Fruit fly (Drosophila melanogaster) whole organism, embryonic: ENCODE results near the gene Eip93F.

ENCODE experiments used
- Abd-B ChIP-seq: fragments of 200-800 bp; sonication (Bioruptor generic); optimal IDR thresholded peaks from 2 replicates; lab custom pipeline; 2018; ENCODE audit warnings: missing biosample characterization, mild to moderate bottlenecking, missing genetic modification characterization, moderate library complexity
- Ada2b ChIP-seq: fragments of 200-800 bp; sonication (Bioruptor generic); IDR thresholded peaks from 2 replicates; pipeline ENCODE4 v1.3.6; 2022; ENCODE audit warnings: missing biosample characterization, missing genetic modification characterization
- B-H1 ChIP-seq: fragments of 200-800 bp; sonication (Bioruptor generic); IDR thresholded peaks from 3 replicates; pipeline ENCODE4 v1.3.6; 2022; ENCODE audit warnings: missing biosample characterization, missing genetic modification characterization
- Bteb2 ChIP-seq: fragments of 200-800 bp; sonication (Bioruptor generic); optimal IDR thresholded peaks from 2 replicates; lab custom pipeline; 2016; ENCODE audit warnings: missing biosample characterization, missing genetic modification characterization
- CG1024 ChIP-seq: fragments of 200-800 bp; sonication (Bioruptor generic); IDR thresholded peaks from 2 replicates; pipeline ENCODE4 v1.3.6; 2022; ENCODE audit warnings: missing biosample characterization, missing genetic modification characterization
- CG10979 ChIP-seq: fragments of 200-800 bp; sonication (Bioruptor generic); optimal IDR thresholded peaks from 2 replicates; lab custom pipeline; 2018; ENCODE audit warnings: missing biosample characterization, mild to moderate bottlenecking, missing genetic modification characterization, moderate library complexity
- CG11093 ChIP-seq: fragments of 200-800 bp; sonication (Bioruptor generic); IDR thresholded peaks from 3 replicates; pipeline ENCODE4 v1.3.6; 2022; ENCODE audit warnings: missing biosample characterization, missing genetic modification characterization
- CG14710 ChIP-seq: fragments of 200-800 bp; sonication (Bioruptor generic); optimal IDR thresholded peaks from 3 replicates; lab custom pipeline; 2019; ENCODE audit warnings: missing biosample characterization, mild to moderate bottlenecking, missing genetic modification characterization, moderate library complexity
- CG15514 ChIP-seq: fragments of 200-800 bp; sonication (Bioruptor generic); optimal IDR thresholded peaks from 3 replicates; lab custom pipeline; 2017; ENCODE audit warnings: missing biosample characterization, missing genetic modification characterization, mild to moderate bottlenecking, moderate library complexity, missing genetic modification reagents
- CG1603 ChIP-seq: fragments of 200-800 bp; sonication (Bioruptor generic); optimal IDR thresholded peaks from 2 replicates; lab custom pipeline; 2019; ENCODE audit warnings: missing biosample characterization, mild to moderate bottlenecking, missing genetic modification characterization, moderate library complexity
- CG16813 ChIP-seq: fragments of 200-800 bp; sonication (Bioruptor generic); IDR thresholded peaks from 3 replicates; pipeline ENCODE4 v1.3.6; 2022; ENCODE audit warnings: missing biosample characterization, missing genetic modification characterization; ENCODE audit not compliant: partially characterized antibody
- CG18011 ChIP-seq: fragments of 200-800 bp; sonication (Bioruptor generic); optimal IDR thresholded peaks from 2 replicates; lab custom pipeline; 2017; ENCODE audit warnings: missing biosample characterization, missing genetic modification characterization, mild to moderate bottlenecking, moderate library complexity, missing genotype
- CG18262 ChIP-seq: fragments of 200-800 bp; optimal IDR thresholded peaks from 3 replicates; lab custom pipeline; 2019; ENCODE audit warnings: missing biosample characterization, mild to moderate bottlenecking, missing genetic modification characterization, moderate library complexity
- CG2116 ChIP-seq: fragments of 200-800 bp; sonication (Bioruptor generic); optimal IDR thresholded peaks from 3 replicates; lab custom pipeline; 2018; ENCODE audit warnings: missing biosample characterization, mild to moderate bottlenecking, missing genetic modification characterization
- CG2129 ChIP-seq: fragments of 200-800 bp; sonication (Bioruptor generic); IDR thresholded peaks from 2 replicates; pipeline ENCODE4 v1.3.6; 2022; ENCODE audit warnings: missing biosample characterization, missing genetic modification characterization; ENCODE audit not compliant: partially characterized antibody
- CG2199 ChIP-seq: fragments of 200-800 bp; sonication (Bioruptor generic); IDR thresholded peaks from 3 replicates; pipeline ENCODE4 v1.3.6; 2022; ENCODE audit warnings: missing biosample characterization, missing genetic modification characterization
- CG2712 ChIP-seq: fragments of 200-800 bp; optimal IDR thresholded peaks from 3 replicates; lab custom pipeline; 2019; ENCODE audit warnings: missing biosample characterization, mild to moderate bottlenecking, missing genetic modification characterization, moderate library complexity
- CG3838 ChIP-seq: fragments of 200-800 bp; sonication (Bioruptor generic); optimal IDR thresholded peaks from 3 replicates; lab custom pipeline; 2016; ENCODE audit warnings: missing biosample characterization, missing genetic modification characterization
- CG5245 ChIP-seq: fragments of 200-800 bp; sonication (Bioruptor generic); optimal IDR thresholded peaks from 3 replicates; lab custom pipeline; 2016; ENCODE audit warnings: missing biosample characterization, missing genetic modification characterization
- CG6689 ChIP-seq: fragments of 200-800 bp; sonication (Bioruptor generic); IDR thresholded peaks from 2 replicates; pipeline ENCODE4 v1.3.6; 2022; ENCODE audit warnings: missing biosample characterization, missing genetic modification characterization
- CG8359 ChIP-seq: fragments of 200-800 bp; sonication (Bioruptor generic); optimal IDR thresholded peaks from 2 replicates; lab custom pipeline; 2017; ENCODE audit warnings: missing biosample characterization, mild to moderate bottlenecking, missing genetic modification characterization, borderline replicate concordance
- CG8924 ChIP-seq: fragments of 200-800 bp; optimal IDR thresholded peaks from 3 replicates; lab custom pipeline; 2019; ENCODE audit warnings: missing biosample characterization, mild to moderate bottlenecking, missing genetic modification characterization, moderate library complexity
- CG9727 ChIP-seq: fragments of 200-800 bp; sonication (Bioruptor generic); optimal IDR thresholded peaks from 3 replicates; lab custom pipeline; 2017; ENCODE audit warnings: missing biosample characterization, mild to moderate bottlenecking, missing genetic modification characterization
- CHES-1-like ChIP-seq: fragments of 200-800 bp; sonication (Bioruptor generic); optimal IDR thresholded peaks from 2 replicates; lab custom pipeline; 2016; ENCODE audit warnings: missing biosample characterization, missing genetic modification characterization
- Camta ChIP-seq: fragments of 200-800 bp; sonication (Bioruptor generic); optimal IDR thresholded peaks from 2 replicates; lab custom pipeline; 2016; ENCODE audit warnings: missing biosample characterization, missing genetic modification characterization
- Drgx ChIP-seq: fragments of 200-800 bp; sonication (Bioruptor generic); IDR thresholded peaks from 2 replicates; pipeline ENCODE4 v1.3.6; 2022; ENCODE audit warnings: missing biosample characterization, missing genetic modification characterization
- Fer2 ChIP-seq: fragments of 200-800 bp; sonication (Bioruptor generic); optimal IDR thresholded peaks from 2 replicates; lab custom pipeline; 2018; ENCODE audit warnings: missing biosample characterization, mild to moderate bottlenecking, missing genetic modification characterization, moderate library complexity
- GATAe ChIP-seq: fragments of 200-800 bp; sonication (Bioruptor generic); conservative IDR thresholded peaks from 2 replicates; pipeline ENCODE4 v1.3.6; 2022; ENCODE audit warnings: missing biosample characterization, missing genetic modification characterization
- Hey ChIP-seq: fragments of 200-800 bp; sonication (Bioruptor generic); optimal IDR thresholded peaks from 3 replicates; lab custom pipeline; 2018; ENCODE audit warnings: missing biosample characterization, mild to moderate bottlenecking, missing genetic modification characterization
- Med ChIP-seq: fragments of 200-800 bp; sonication (Bioruptor generic); peaks from one replicate; lab custom pipeline; 2016; ENCODE audit warnings: missing biosample characterization, missing genetic modification characterization, mild to moderate bottlenecking, inconsistent platforms, moderate library complexity
- Mrtf ChIP-seq: fragments of 200-800 bp; sonication (Bioruptor generic); IDR thresholded peaks from 3 replicates; pipeline ENCODE4 v1.3.6; 2022; ENCODE audit warnings: missing biosample characterization, missing genetic modification characterization
- Nf-YA ChIP-seq: fragments of 200-800 bp; sonication (Bioruptor generic); IDR thresholded peaks from 2 replicates; pipeline ENCODE4 v1.3.6; 2022; ENCODE audit warnings: missing biosample characterization, missing genetic modification characterization
- Pdp1 ChIP-seq, 2 experiments: fragments of 200-800 bp; sonication (Bioruptor generic); optimal IDR thresholded peaks; 3 replicates each; lab custom pipeline; 2016; ENCODE audit warnings: missing biosample characterization in 2 of 2, missing genetic modification characterization in 2 of 2, mild to moderate bottlenecking in 1 of 2, moderate library complexity in 1 of 2
- Side ChIP-seq: fragments of 200-800 bp; sonication (Bioruptor generic); optimal IDR thresholded peaks from 2 replicates; lab custom pipeline; 2016; ENCODE audit warnings: missing biosample characterization, missing genetic modification characterization
- az2 ChIP-seq: fragments of 200-800 bp; sonication (Bioruptor generic); optimal IDR thresholded peaks from 3 replicates; lab custom pipeline; 2016; ENCODE audit warnings: missing biosample characterization, missing genetic modification characterization
- bowl ChIP-seq: fragments of 200-800 bp; sonication (Bioruptor generic); IDR thresholded peaks from 2 replicates; pipeline ENCODE4 v1.3.6; 2022; ENCODE audit warnings: missing biosample characterization, missing genetic modification characterization
- chif ChIP-seq, 2 experiments: fragments of 200-800 bp; sonication (Bioruptor generic); optimal IDR thresholded peaks; 3 replicates each; lab custom pipeline; 2016; ENCODE audit warnings: missing biosample characterization in 2 of 2, missing genetic modification characterization in 2 of 2
- cwo ChIP-seq: fragments of 200-800 bp; sonication (Bioruptor generic); optimal IDR thresholded peaks from 3 replicates; lab custom pipeline; 2017; ENCODE audit warnings: missing biosample characterization, missing genetic modification characterization, mild to moderate bottlenecking, moderate library complexity, missing genetic modification reagents
- fd64A ChIP-seq: fragments of 200-800 bp; sonication (Bioruptor generic); optimal IDR thresholded peaks from 3 replicates; lab custom pipeline; 2018; ENCODE audit warnings: missing biosample characterization, mild to moderate bottlenecking, missing genetic modification characterization
- gsb-n ChIP-seq: fragments of 200-800 bp; sonication (Bioruptor generic); optimal IDR thresholded peaks from 3 replicates; lab custom pipeline; 2018; ENCODE audit warnings: missing biosample characterization, mild to moderate bottlenecking, missing genetic modification characterization
- hkb ChIP-seq, 2 experiments: fragments of 200-800 bp in 1 of 2; fragments of >200 bp in 1 of 2; sonication (Bioruptor generic) in 1 of 2; IDR thresholded peaks in 1 of 2; optimal IDR thresholded peaks in 1 of 2; 2 replicates each; pipeline versions ENCODE4 v1.3.6 to Lab custom; 2017 to 2022; ENCODE audit warnings: missing biosample characterization in 1 of 2, missing genetic modification characterization in 1 of 2
- lab ChIP-seq: fragments of 200-800 bp; sonication (Bioruptor generic); optimal IDR thresholded peaks from 3 replicates; lab custom pipeline; 2017; ENCODE audit warnings: missing biosample characterization, missing genetic modification characterization, mild to moderate bottlenecking, moderate library complexity, missing genetic modification reagents
- lilli ChIP-seq: fragments of 200-800 bp; sonication (Bioruptor generic); optimal IDR thresholded peaks from 3 replicates; lab custom pipeline; 2016; ENCODE audit warnings: missing biosample characterization, missing genetic modification characterization
- lmd ChIP-seq: fragments of 200-800 bp; sonication (Bioruptor generic); IDR thresholded peaks from 2 replicates; pipeline ENCODE4 v1.3.6; 2022; ENCODE audit warnings: missing biosample characterization, missing genetic modification characterization
- nmo ChIP-seq: fragments of 200-800 bp; sonication (Bioruptor generic); optimal IDR thresholded peaks from 2 replicates; lab custom pipeline; 2018; ENCODE audit warnings: missing biosample characterization, mild to moderate bottlenecking, missing genetic modification characterization, moderate library complexity
- pnt ChIP-seq: fragments of 200-800 bp; sonication (Bioruptor generic); optimal IDR thresholded peaks from 3 replicates; lab custom pipeline; 2016; ENCODE audit warnings: missing biosample characterization, missing genetic modification characterization
- sna ChIP-seq: fragments of 200-800 bp; sonication (Bioruptor generic); IDR thresholded peaks from 2 replicates; pipeline ENCODE4 v1.3.6; 2022; ENCODE audit warnings: missing biosample characterization, missing genetic modification characterization; ENCODE audit not compliant: partially characterized antibody
- vvl ChIP-seq: fragments of 200-800 bp; sonication (Bioruptor generic); IDR thresholded peaks from 2 replicates; pipeline ENCODE4 v1.3.6; 2022; ENCODE audit warnings: missing biosample characterization, missing genetic modification characterization
- wek ChIP-seq: fragments of 200-800 bp; sonication (Bioruptor generic); optimal IDR thresholded peaks from 3 replicates; lab custom pipeline; 2018; ENCODE audit warnings: missing biosample characterization, mild to moderate bottlenecking, missing genetic modification characterization, moderate library complexity

The Eip93F gene

DNA sequence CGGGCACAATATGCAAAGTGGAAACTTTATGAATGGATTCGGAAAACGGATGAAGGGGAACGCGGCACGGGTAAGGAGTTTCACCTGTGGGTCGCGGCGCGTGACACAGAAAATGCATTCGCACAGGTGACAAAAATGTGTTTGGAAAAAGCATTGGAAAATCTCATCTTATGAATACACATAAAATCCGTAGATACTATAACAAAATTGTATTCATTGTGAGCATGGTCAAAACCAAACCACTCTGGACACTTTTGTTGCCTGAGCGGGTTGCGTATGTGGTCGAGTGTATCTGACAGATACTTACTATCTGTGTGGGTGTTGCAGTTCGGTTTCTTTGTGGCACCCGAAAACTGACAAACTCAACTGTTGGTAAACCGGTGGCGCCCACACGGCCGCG is 90.6 kb downstream of the Eip93F start (continued):
- TF ChIP-seq CG10979 (tag; lab: Kevin White, UChicago) (peak; percentile 58), az2 (GFP tag; lab: Kevin White, UChicago) (peak; percentile 71), lmd (GFP tag; lab: Robert Waterston, UW) (peak; percentile 57), Med (peak; percentile 79), Side (no peak), Camta (GFP tag; lab: Kevin White, UChicago) (peak; percentile 2), fd64A (GFP tag; lab: Kevin White, UChicago) (peak; percentile 5), GATAe (GFP tag; lab: Robert Waterston, UW) (no peak), CG16813 (GFP tag; lab: Robert Waterston, UW) (no peak), CG2712 (tag; lab: Kevin White, UChicago) (peak; percentile 63), Mrtf (0 out of 3 replicates have a peak, but pooled peaks have one; percentile 45), Drgx (peak; percentile 93), Fer2 (tag; lab: Kevin White, UChicago) (no peak), CG5245 (GFP tag; lab: Kevin White, UChicago) (peak; percentile 15), CG18011 (GFP tag; lab: Kevin White, UChicago) (no peak), pnt (GFP tag; lab: Kevin White, UChicago) (no peak), gsb-n (no peak), lab (GFP tag; lab: Kevin White, UChicago) (no peak), CG3838 (GFP tag; lab: Kevin White, UChicago) (no peak), vvl (GFP tag; lab: Robert Waterston, UW) (peak; percentile 89), lilli (GFP tag; lab: Kevin White, UChicago) (peak; percentile 36), sna (GFP tag; lab: Robert Waterston, UW) (peak; percentile 17; the same call in 1 of the 2 replicates), B-H1 (GFP tag; lab: Robert Waterston, UW) (peak; percentile 42; the same call in 1 of the 3 replicates), CG18262 (tag; lab: Kevin White, UChicago) (peak; percentile 55), CG6689 (GFP tag; lab: Robert Waterston, UW) (peak; percentile 62), CG15514 (GFP tag; lab: Kevin White, UChicago) (no peak), wek (GFP tag; lab: Kevin White, UChicago) (no peak), Abd-B (peak; percentile 9), CG8359 (GFP tag; lab: Kevin White, UChicago) (no peak), hkb (optimal IDR thresholded peaks at IDR 0.05; lab: Kevin White, UChicago) (no peak), hkb (GFP tag; IDR thresholded peaks at IDR 0.05; lab: Robert Waterston, UW) (peak; percentile 83), CG14710 (tag; lab: Kevin White, UChicago) (peak; percentile 18), Ada2b (peak; percentile 66), CG8924 (tag; lab: Kevin White, UChicago) (peak; percentile 38), CG2116 (GFP tag; lab: Kevin White, UChicago) (peak; percentile 9), Nf-YA (GFP tag; lab: Robert Waterston, UW) (peak; percentile 42; the same call in 1 of the 2 replicates), CG2129 (GFP tag; lab: Robert Waterston, UW) (no peak), CG11093 (GFP tag; lab: Robert Waterston, UW) (peak; percentile 52; the same call in 2 of the 3 replicates), CG2199 (no peak), nmo (GFP tag; lab: Kevin White, UChicago) (peak; percentile 24), CG9727 (GFP tag; lab: Kevin White, UChicago) (peak; percentile 26), chif (GFP tag; optimal IDR thresholded peaks at IDR 0.05; lab: Kevin White, UChicago) (peak in 1 of 2 experiments; percentile 9), cwo (GFP tag; lab: Kevin White, UChicago) (peak; percentile 23), CG1603 (tag; lab: Kevin White, UChicago) (no peak), bowl (GFP tag; lab: Robert Waterston, UW) (peak; percentile 62; the same call in 1 of the 2 replicates), Pdp1 (GFP tag; optimal IDR thresholded peaks at IDR 0.05; lab: Kevin White, UChicago) (peak in 1 of 2 experiments; percentile 40), Bteb2 (GFP tag; lab: Kevin White, UChicago) (no peak), CHES-1-like (no peak), CG1024 (GFP tag; lab: Robert Waterston, UW) (peak; percentile 47; the same call in 1 of the 2 replicates), Hey (tag; lab: Kevin White, UChicago) (no peak)
